Worm (Caenorhabditis elegans) whole organism, L1 larva: ENCODE measurements around the gene abu-2.

Experiments used
- C04F5.9 ChIP-seq: sonication (generic microtip); optimal IDR thresholded peaks from 2 replicates; lab custom pipeline; 2016; ENCODE audit warnings: missing genetic modification characterization, missing compliant biosample characterization
- C16A3.4 ChIP-seq: fragments of 150-350 bp; optimal IDR thresholded peaks from 2 replicates; lab custom pipeline; 2014; ENCODE audit warnings: missing biosample characterization, missing genetic modification characterization
- C34B4.2 ChIP-seq: sonication (generic microtip); optimal IDR thresholded peaks from 2 replicates; lab custom pipeline; 2017; ENCODE audit warnings: mild to moderate bottlenecking, missing genetic modification characterization, missing compliant biosample characterization
- F16B12.6 ChIP-seq: fragments of 150-350 bp; optimal IDR thresholded peaks from 2 replicates; lab custom pipeline; 2014; ENCODE audit warnings: missing biosample characterization, missing genetic modification characterization
- aha-1 ChIP-seq: fragments of 150-350 bp; optimal IDR thresholded peaks from 2 replicates; lab custom pipeline; 2014; ENCODE audit warnings: missing biosample characterization, missing genetic modification characterization
- alr-1 ChIP-seq: fragments of 200-800 bp; sonication (Bioruptor generic); optimal IDR thresholded peaks from 2 replicates; lab custom pipeline; 2018; ENCODE audit warnings: borderline replicate concordance, mild to moderate bottlenecking, missing genetic modification characterization, missing compliant biosample characterization
- aly-2 ChIP-seq: fragments of 150-350 bp; optimal IDR thresholded peaks from 2 replicates; lab custom pipeline; 2014; ENCODE audit warnings: missing biosample characterization, missing genetic modification characterization
- ceh-63 ChIP-seq: fragments of 200-800 bp; sonication (Bioruptor generic); optimal IDR thresholded peaks from 2 replicates; lab custom pipeline; 2018; ENCODE audit warnings: mild to moderate bottlenecking, missing genetic modification characterization, missing compliant biosample characterization
- ceh-88 ChIP-seq: fragments of 200-800 bp; sonication (Bioruptor generic); IDR thresholded peaks from 2 replicates; pipeline ENCODE4 v1.3.6; 2022; ENCODE audit warnings: missing genetic modification characterization, missing compliant biosample characterization
- ceh-90 ChIP-seq: sonication (generic microtip); optimal IDR thresholded peaks from 2 replicates; lab custom pipeline; 2016; ENCODE audit warnings: missing genetic modification characterization, missing compliant biosample characterization
- ces-1 ChIP-seq: fragments of 150-350 bp; optimal IDR thresholded peaks from 2 replicates; lab custom pipeline; 2014; ENCODE audit warnings: missing biosample characterization, missing genetic modification reagents, missing genetic modification characterization
- dpl-1 ChIP-seq, 3 experiments: fragments of 150-350 bp in 2 of 3; sonication (generic microtip) in 1 of 3; optimal IDR thresholded peaks; 2 replicates each; lab custom pipeline; 2014 to 2017; ENCODE audit warnings: missing biosample characterization in 3 of 3, missing genetic modification characterization in 3 of 3, missing genetic modification reagents in 3 of 3
- dsc-1 ChIP-seq: sonication (generic microtip); optimal IDR thresholded peaks from 2 replicates; lab custom pipeline; 2016; ENCODE audit warnings: mild to moderate bottlenecking, missing genetic modification characterization, missing compliant biosample characterization
- efl-3 ChIP-seq: fragments of 200-800 bp; sonication (Bioruptor generic); optimal IDR thresholded peaks from 2 replicates; lab custom pipeline; 2018; ENCODE audit warnings: mild to moderate bottlenecking, missing genetic modification characterization, missing compliant biosample characterization
- egl-13 ChIP-seq: sonication (generic microtip); optimal IDR thresholded peaks from 2 replicates; lab custom pipeline; 2016; ENCODE audit warnings: missing genotype, missing genetic modification reagents, missing genetic modification characterization, missing compliant biosample characterization
- elt-2 ChIP-seq: sonication (generic microtip); optimal IDR thresholded peaks from 2 replicates; lab custom pipeline; 2016; ENCODE audit warnings: missing genetic modification characterization, mild to moderate bottlenecking, inconsistent platforms, missing compliant biosample characterization, missing genetic modification reagents
- elt-3 ChIP-seq, 6 experiments: fragments of 150-350 bp in 1 of 6; sonication (generic microtip); optimal IDR thresholded peaks; 2 replicates each; lab custom pipeline; 2017 to 2018; ENCODE audit warnings: missing biosample characterization in 6 of 6, missing genetic modification characterization in 6 of 6, inconsistent platforms in 1 of 6
- fkh-10 ChIP-seq: sonication (generic microtip); optimal IDR thresholded peaks from 2 replicates; lab custom pipeline; 2017; ENCODE audit warnings: missing biosample characterization, missing genetic modification reagents, missing genetic modification characterization
- fos-1 ChIP-seq: fragments of 150-350 bp; optimal IDR thresholded peaks from 2 replicates; lab custom pipeline; 2014; ENCODE audit warnings: missing biosample characterization, missing genetic modification characterization
- grh-1 ChIP-seq: fragments of 200-800 bp; sonication (Bioruptor generic); IDR thresholded peaks from 2 replicates; pipeline ENCODE4 v1.3.6; 2022; ENCODE audit warnings: missing genetic modification reagents, missing genetic modification characterization, missing compliant biosample characterization
- hlh-17 ChIP-seq: fragments of 200-800 bp; sonication (Bioruptor generic); optimal IDR thresholded peaks from 2 replicates; lab custom pipeline; 2018; ENCODE audit warnings: missing genetic modification characterization, mild to moderate bottlenecking, missing compliant biosample characterization, moderate library complexity, borderline replicate concordance
- hpl-2 ChIP-seq: fragments of 150-350 bp; optimal IDR thresholded peaks from 2 replicates; lab custom pipeline; 2014; ENCODE audit warnings: missing biosample characterization, missing genetic modification reagents, missing genetic modification characterization
- isw-1 ChIP-seq: fragments of 200-800 bp; sonication (Bioruptor generic); IDR thresholded peaks from 2 replicates; pipeline ENCODE4 v1.3.6; 2022; ENCODE audit warnings: missing genetic modification characterization, missing compliant biosample characterization
- lin-13 ChIP-seq: fragments of 150-350 bp; optimal IDR thresholded peaks from 2 replicates; lab custom pipeline; 2014; ENCODE audit warnings: missing biosample characterization, missing genetic modification reagents, missing genetic modification characterization
- lin-14 ChIP-seq: fragments of 200-800 bp; sonication (Bioruptor generic); optimal IDR thresholded peaks from 2 replicates; lab custom pipeline; 2018; ENCODE audit warnings: mild to moderate bottlenecking, missing genetic modification characterization, moderate library complexity, missing compliant biosample characterization
- lin-15B ChIP-seq: fragments of 150-350 bp; sonication (generic microtip); optimal IDR thresholded peaks from 3 replicates; lab custom pipeline; 2014; ENCODE audit warnings: missing biosample characterization, missing genetic modification characterization
- lin-35 ChIP-seq, 2 experiments: fragments of 150-350 bp; optimal IDR thresholded peaks; 2 replicates each; lab custom pipeline; 2014; ENCODE audit warnings: missing biosample characterization in 2 of 2, missing genetic modification characterization in 2 of 2, missing genetic modification reagents in 2 of 2
- lsy-2 ChIP-seq, 2 experiments: fragments of 150-350 bp; optimal IDR thresholded peaks; 2 replicates each; lab custom pipeline; 2014; ENCODE audit warnings: missing biosample characterization in 2 of 2, missing genetic modification characterization in 2 of 2
- mab-9 ChIP-seq: fragments of 200-800 bp; sonication (Bioruptor generic); IDR thresholded peaks from 2 replicates; pipeline ENCODE4 v1.3.6; 2022; ENCODE audit warnings: missing genetic modification reagents, missing genetic modification characterization, missing compliant biosample characterization
- mef-2 ChIP-seq: fragments of 150-350 bp; optimal IDR thresholded peaks from 2 replicates; lab custom pipeline; 2014; ENCODE audit warnings: missing biosample characterization, missing genetic modification characterization
- nhr-11 ChIP-seq: fragments of 150-350 bp; optimal IDR thresholded peaks from 2 replicates; lab custom pipeline; 2014; ENCODE audit warnings: missing biosample characterization, missing genetic modification characterization
- nhr-19 ChIP-seq: fragments of 200-800 bp; sonication (Bioruptor generic); conservative IDR thresholded peaks from 2 replicates; pipeline ENCODE4 v1.3.6; 2022; ENCODE audit warnings: missing genetic modification characterization, missing compliant biosample characterization
- nhr-20 ChIP-seq: sonication (generic microtip); optimal IDR thresholded peaks from 2 replicates; lab custom pipeline; 2016; ENCODE audit warnings: mild to moderate bottlenecking, missing genetic modification characterization, missing compliant biosample characterization
- nhr-237 ChIP-seq: fragments of 150-350 bp; optimal IDR thresholded peaks from 2 replicates; lab custom pipeline; 2014; ENCODE audit warnings: missing biosample characterization, missing genetic modification characterization
- nhr-28 ChIP-seq: fragments of 150-350 bp; optimal IDR thresholded peaks from 2 replicates; lab custom pipeline; 2014; ENCODE audit warnings: missing biosample characterization, missing genetic modification characterization
- nhr-77 ChIP-seq: fragments of 150-350 bp; optimal IDR thresholded peaks from 2 replicates; lab custom pipeline; 2014; ENCODE audit warnings: missing biosample characterization, missing genetic modification characterization
- nhr-84 ChIP-seq: sonication (generic microtip); optimal IDR thresholded peaks from 2 replicates; lab custom pipeline; 2017; ENCODE audit warnings: missing biosample characterization, missing genetic modification characterization
- nhr-85 ChIP-seq: sonication (generic microtip); peaks from one replicate; lab custom pipeline; 2016; ENCODE audit warnings: missing genetic modification characterization, inconsistent platforms, missing compliant biosample characterization
- pag-3 ChIP-seq: sonication (generic microtip); optimal IDR thresholded peaks from 2 replicates; lab custom pipeline; 2017; ENCODE audit warnings: missing genetic modification characterization, mild to moderate bottlenecking, missing compliant biosample characterization, antibody characterized with exemption, borderline replicate concordance; ENCODE audit not compliant: insufficient read depth
- pqm-1 ChIP-seq: sonication (generic microtip); optimal IDR thresholded peaks from 3 replicates; lab custom pipeline; 2017; ENCODE audit warnings: missing biosample characterization, missing genetic modification characterization
- rnt-1 ChIP-seq: sonication (generic microtip); optimal IDR thresholded peaks from 2 replicates; lab custom pipeline; 2016; ENCODE audit warnings: mild to moderate bottlenecking, missing genetic modification characterization, moderate library complexity, missing compliant biosample characterization
- skn-1 ChIP-seq: fragments of 150-350 bp; optimal IDR thresholded peaks from 2 replicates; lab custom pipeline; 2014; ENCODE audit warnings: missing biosample characterization, missing genetic modification characterization
- snu-23 ChIP-seq: sonication (generic microtip); optimal IDR thresholded peaks from 2 replicates; lab custom pipeline; 2016; ENCODE audit warnings: missing genetic modification characterization, missing compliant biosample characterization
- sox-4 ChIP-seq: sonication (generic microtip); optimal IDR thresholded peaks from 2 replicates; lab custom pipeline; 2016; ENCODE audit warnings: missing genetic modification characterization, missing compliant biosample characterization
- sptf-1 ChIP-seq: fragments of 150-350 bp; optimal IDR thresholded peaks from 2 replicates; lab custom pipeline; 2014; ENCODE audit warnings: missing biosample characterization, missing genetic modification characterization
- tbx-2 ChIP-seq: sonication (generic microtip); optimal IDR thresholded peaks from 2 replicates; lab custom pipeline; 2016; ENCODE audit warnings: missing genetic modification characterization, missing compliant biosample characterization
- tlp-1 ChIP-seq: fragments of 150-350 bp; optimal IDR thresholded peaks from 2 replicates; lab custom pipeline; 2014; ENCODE audit warnings: missing biosample characterization, missing genetic modification characterization
- unc-86 ChIP-seq: sonication (generic microtip); optimal IDR thresholded peaks from 2 replicates; lab custom pipeline; 2016; ENCODE audit warnings: missing genetic modification characterization, missing compliant biosample characterization
- unc-98 ChIP-seq: fragments of 200-800 bp; sonication (Bioruptor generic); IDR thresholded peaks from 2 replicates; pipeline ENCODE4 v1.3.6; 2022; ENCODE audit warnings: missing genetic modification characterization, missing compliant biosample characterization
- vab-15 ChIP-seq: sonication (generic microtip); optimal IDR thresholded peaks from 2 replicates; lab custom pipeline; 2017; ENCODE audit warnings: missing genotype, mild to moderate bottlenecking, missing genetic modification characterization, missing compliant biosample characterization
- xbp-1 ChIP-seq: sonication (generic microtip); optimal IDR thresholded peaks from 2 replicates; lab custom pipeline; 2016; ENCODE audit warnings: missing genetic modification characterization, missing compliant biosample characterization
- zag-1 ChIP-seq: fragments of 150-350 bp; optimal IDR thresholded peaks from 2 replicates; lab custom pipeline; 2014; ENCODE audit warnings: missing biosample characterization, missing genetic modification characterization
- zip-4 ChIP-seq: fragments of 200-800 bp; sonication (Bioruptor generic); optimal IDR thresholded peaks from 2 replicates; lab custom pipeline; 2018; ENCODE audit warnings: mild to moderate bottlenecking, missing genetic modification characterization, moderate library complexity, missing compliant biosample characterization

Gene abu-2

DNA sequence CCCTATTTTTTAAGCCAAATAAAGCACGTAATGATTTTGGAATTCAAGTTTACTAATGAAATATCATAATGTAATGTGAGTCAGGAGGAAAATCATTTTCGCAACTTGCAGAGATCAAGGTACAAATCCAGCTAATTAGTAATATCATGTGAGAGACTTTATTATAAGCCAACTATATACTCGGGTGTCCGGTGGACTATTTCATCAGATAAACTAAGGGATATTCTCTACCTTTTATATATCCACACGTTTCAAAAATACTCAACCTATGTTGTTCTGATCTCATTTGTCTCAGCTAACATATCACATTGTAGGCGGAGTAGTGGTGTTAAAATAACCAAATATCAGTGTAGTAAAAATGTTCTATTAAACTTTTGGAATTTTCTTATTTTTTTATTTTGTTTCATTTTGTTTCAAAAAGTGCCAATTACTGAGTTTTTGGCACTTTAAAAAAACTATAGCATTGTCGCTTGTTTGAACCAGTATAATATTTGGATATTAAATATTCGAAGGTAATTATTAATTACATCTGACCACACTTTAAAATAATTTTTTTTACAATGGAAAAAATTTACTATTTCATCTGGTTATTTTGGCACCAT, 21.0 kb downstream of the abu-2 start:
- TF ChIP-seq rnt-1 (tag; lab: Kevin White, UChicago) (peak; percentile 43), egl-13 (tag; lab: Kevin White, UChicago) (peak; percentile 79), grh-1 (GFP tag; lab: Robert Waterston, UW) (peak; percentile 75), C16A3.4 (tag; lab: Kevin White, UChicago) (peak; percentile 96), dpl-1 (GFP tag; optimal IDR thresholded peaks at IDR 0.05; lab: Kevin White, UChicago) (peak; percentile 9 to 43 (median 19)), ces-1 (GFP tag; lab: Kevin White, UChicago) (no peak), nhr-28 (tag; lab: Kevin White, UChicago) (peak; percentile 18), nhr-11 (peak; percentile 96), nhr-20 (tag; lab: Kevin White, UChicago) (peak; percentile 92), tbx-2 (peak; percentile 89), mef-2 (tag; lab: Kevin White, UChicago) (no peak), alr-1 (tag; lab: Kevin White, UChicago) (no peak), dsc-1 (tag; lab: Kevin White, UChicago) (peak; percentile 99), ceh-90 (tag; lab: Kevin White, UChicago) (no peak), nhr-85 (tag; lab: Kevin White, UChicago) (peak; percentile 87), lin-15B (tag; lab: Kevin White, UChicago) (no peak), snu-23 (GFP tag; lab: Kevin White, UChicago) (peak; percentile 98), pqm-1 (tag; lab: Kevin White, UChicago) (no peak), unc-86 (tag; lab: Kevin White, UChicago) (peak; percentile 50), hlh-17 (GFP tag; lab: Kevin White, UChicago) (no peak), fkh-10 (GFP tag; lab: Kevin White, UChicago) (peak; percentile 97), unc-98 (peak; percentile 47), ceh-88 (GFP tag; lab: Robert Waterston, UW) (peak; percentile 87), zag-1 (tag; lab: Kevin White, UChicago) (no peak), lsy-2 (tag; optimal IDR thresholded peaks at IDR 0.05; lab: Kevin White, UChicago) (peak; percentile 82 to 86), nhr-77 (tag; lab: Kevin White, UChicago) (peak; percentile 94), nhr-84 (no peak), efl-3 (GFP tag; lab: Kevin White, UChicago) (peak; percentile 62), elt-2 (tag; lab: Kevin White, UChicago) (peak; percentile 64), lin-13 (peak; percentile 86), sox-4 (tag; lab: Kevin White, UChicago) (peak; percentile 96), xbp-1 (tag; lab: Kevin White, UChicago) (peak; percentile 76), lin-35 (GFP tag; optimal IDR thresholded peaks at IDR 0.05; lab: Kevin White, UChicago) (peak; percentile 55 to 83), C04F5.9 (peak; percentile 62), lin-14 (peak; percentile 82), F16B12.6 (tag; lab: Kevin White, UChicago) (no peak), aly-2 (tag; lab: Kevin White, UChicago) (peak; percentile 74), mab-9 (GFP tag; lab: Robert Waterston, UW) (peak; percentile 57), nhr-19 (GFP tag; lab: Robert Waterston, UW) (peak; percentile 91), sptf-1 (no peak), aha-1 (tag; lab: Kevin White, UChicago) (no peak), skn-1 (tag; lab: Kevin White, UChicago) (peak; percentile 98), zip-4 (GFP tag; lab: Kevin White, UChicago) (peak; percentile 79), vab-15 (tag; lab: Kevin White, UChicago) (peak; percentile 89), elt-3 (tag; optimal IDR thresholded peaks at IDR 0.05; lab: Kevin White, UChicago) (peak in 4 of 6 experiments; percentile 46 to 94 (median 68)), pag-3 (tag; lab: Kevin White, UChicago) (no peak), isw-1 (GFP tag; lab: Robert Waterston, UW) (peak; percentile 33), tlp-1 (tag; lab: Kevin White, UChicago) (no peak), C34B4.2 (tag; lab: Kevin White, UChicago) (no peak), nhr-237 (peak; percentile 83), hpl-2 (GFP tag; lab: Kevin White, UChicago) (peak; percentile 84), ceh-63 (GFP tag; lab: Kevin White, UChicago) (no peak), fos-1 (tag; lab: Kevin White, UChicago) (peak; percentile 91)
